Fruit fly (Drosophila melanogaster) whole organism, pupa: ENCODE results near the gene CG31109.

ENCODE experiments used
- CG12605 ChIP-seq: fragments of 200-800 bp; sonication (Bioruptor generic); IDR thresholded peaks from 2 replicates; pipeline ENCODE4 v1.3.6; 2022; ENCODE audit warnings: missing biosample characterization, missing genetic modification characterization
- CG13204 ChIP-seq: fragments of 200-800 bp; sonication (Bioruptor generic); optimal IDR thresholded peaks from 2 replicates; lab custom pipeline; 2018; ENCODE audit warnings: missing biosample characterization, mild to moderate bottlenecking, missing genetic modification characterization, moderate library complexity
- CG14655 ChIP-seq: fragments of 200-800 bp; sonication (Bioruptor generic); optimal IDR thresholded peaks from 3 replicates; lab custom pipeline; 2017; ENCODE audit warnings: mild to moderate bottlenecking, missing biosample characterization, missing genetic modification reagents, missing genetic modification characterization
- CG15710 ChIP-seq: fragments of 200-800 bp; sonication (Bioruptor generic); optimal IDR thresholded peaks from 2 replicates; lab custom pipeline; 2018; ENCODE audit warnings: missing biosample characterization, mild to moderate bottlenecking, missing genetic modification characterization, moderate library complexity
- CG17806 ChIP-seq: fragments of 200-800 bp; sonication (Bioruptor generic); optimal IDR thresholded peaks from 2 replicates; lab custom pipeline; 2018; ENCODE audit warnings: missing biosample characterization, mild to moderate bottlenecking, missing genetic modification characterization, moderate library complexity
- CG32121 ChIP-seq: fragments of 200-800 bp; sonication (Bioruptor generic); IDR thresholded peaks from 2 replicates; pipeline ENCODE4 v1.3.6; 2022; ENCODE audit warnings: missing biosample characterization, missing genetic modification characterization
- CG4496 ChIP-seq: fragments of 200-800 bp; sonication (Bioruptor generic); IDR thresholded peaks from 3 replicates; pipeline ENCODE4 v1.3.6; 2022; ENCODE audit warnings: missing biosample characterization, missing genetic modification characterization
- CG9948 ChIP-seq: fragments of 200-800 bp; sonication (Bioruptor generic); optimal IDR thresholded peaks from 2 replicates; lab custom pipeline; 2018; ENCODE audit warnings: missing biosample characterization, mild to moderate bottlenecking, missing genetic modification characterization, moderate library complexity
- D1 ChIP-seq: fragments of 200-800 bp; sonication (Bioruptor generic); optimal IDR thresholded peaks from 2 replicates; lab custom pipeline; 2018; ENCODE audit warnings: missing biosample characterization, mild to moderate bottlenecking, missing genetic modification characterization, moderate library complexity
- EcR ChIP-seq: fragments of 200-800 bp; sonication (Bioruptor generic); optimal IDR thresholded peaks from 3 replicates; lab custom pipeline; 2019; ENCODE audit warnings: missing biosample characterization, missing genetic modification characterization, mild to moderate bottlenecking, moderate library complexity, missing genetic modification reagents
- Pif1B ChIP-seq: fragments of 200-800 bp; sonication (Bioruptor generic); optimal IDR thresholded peaks from 3 replicates; lab custom pipeline; 2016; ENCODE audit warnings: missing biosample characterization, missing genetic modification characterization
- Snoo ChIP-seq: fragments of 200-800 bp; sonication (Bioruptor generic); optimal IDR thresholded peaks from 3 replicates; lab custom pipeline; 2017; ENCODE audit warnings: missing biosample characterization, mild to moderate bottlenecking, missing genetic modification characterization, inconsistent platforms
- fd96Ca ChIP-seq: fragments of 200-800 bp; sonication (Bioruptor generic); IDR thresholded peaks from 3 replicates; pipeline ENCODE4 v1.3.6; 2022; ENCODE audit warnings: missing biosample characterization, missing genetic modification characterization
- rn ChIP-seq: fragments of 200-800 bp; sonication (Bioruptor generic); IDR thresholded peaks from 2 replicates; pipeline ENCODE4 v1.3.6; 2022; ENCODE audit warnings: missing biosample characterization, missing genetic modification characterization

- TF ChIP-seq CG32121 (no peak), CG13204 (no peak), Pif1B (GFP tag; lab: Kevin White, UChicago) (no peak), fd96Ca (GFP tag; lab: Robert Waterston, UW) (no peak), CG14655 (GFP tag; lab: Kevin White, UChicago) (no peak), CG9948 (tag; lab: Kevin White, UChicago) (no peak), CG4496 (no peak), CG15710 (no peak), EcR (no peak), CG12605 (GFP tag; lab: Robert Waterston, UW) (no peak), D1 (no peak), CG17806 (no peak), Snoo (tag; lab: Kevin White, UChicago) (no peak), rn (GFP tag; lab: Robert Waterston, UW) (no peak)
These were observed 3.8 kb downstream of the CG31109 start for dm6 chr3R:25050649-25051048.
